Fruit fly (Drosophila melanogaster) whole organism: Measurements from ENCODE around the gene senju.

Source experiments
- CG8478 ChIP-seq: fragments of >200 bp; optimal IDR thresholded peaks from 2 replicates; lab custom pipeline; 2018; ENCODE audit warnings: inconsistent platforms
- Dll ChIP-seq: fragments of >200 bp; optimal IDR thresholded peaks from 2 replicates; lab custom pipeline; 2017
- EcR ChIP-seq, 2 experiments: fragments of >200 bp; optimal IDR thresholded peaks; 2 replicates each; lab custom pipeline; 2017; ENCODE audit warnings: missing biosample characterization in 2 of 2, missing genetic modification characterization in 2 of 2, missing genetic modification reagents in 2 of 2
- pan ChIP-seq: fragments of >200 bp; optimal IDR thresholded peaks from 2 replicates; lab custom pipeline; 2017
- psq ChIP-seq: fragments of >200 bp; optimal IDR thresholded peaks from 2 replicates; lab custom pipeline; 2017
- usp ChIP-seq: fragments of >200 bp; optimal IDR thresholded peaks from 2 replicates; lab custom pipeline; 2017; ENCODE audit warnings: missing biosample characterization, missing genetic modification characterization, mixed read lengths

DNA sequence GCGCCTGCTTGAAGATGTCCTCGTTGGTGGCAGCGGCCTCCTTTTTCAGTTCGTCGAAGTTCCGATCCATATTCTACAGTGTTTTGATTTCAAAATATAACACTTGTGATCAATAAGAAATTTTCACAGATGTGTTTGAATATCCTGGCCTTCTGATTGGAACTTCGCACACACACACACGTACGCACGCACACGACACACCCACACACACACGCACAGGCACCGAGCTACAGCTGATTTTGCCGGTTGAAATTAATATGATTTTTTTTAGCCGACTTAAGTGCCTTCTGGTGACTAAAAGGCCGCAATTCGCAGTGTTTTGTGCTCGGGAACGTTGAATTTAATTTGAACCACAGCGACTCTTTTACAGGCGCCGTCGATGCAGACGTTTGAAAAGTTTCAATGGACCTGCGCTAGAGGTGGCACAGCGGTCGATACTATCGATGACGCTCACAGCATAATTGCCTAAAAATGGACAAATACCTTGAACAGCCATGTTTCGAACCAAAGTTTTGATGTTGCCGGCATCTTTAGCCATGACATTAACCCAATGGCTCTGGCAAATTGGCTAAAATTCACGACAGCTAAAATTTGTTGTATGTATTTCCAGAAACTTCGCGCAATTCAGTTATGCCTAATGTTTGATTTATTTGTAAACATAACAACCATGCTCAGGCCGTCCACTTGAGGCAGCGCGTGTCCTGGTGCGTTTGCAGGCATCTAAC is 43.2 kb upstream of the senju start, which contains the start of gene Rtnl1:
- TF ChIP-seq pan: no peak
- no peak for TF ChIP-seq CG8478 (lab: Kevin White, UChicago)
- no peak for TF ChIP-seq Dll (lab: Kevin White, UChicago)
- TF ChIP-seq psq: no peak
- TF ChIP-seq EcR (GFP tag; optimal IDR thresholded peaks at IDR 0.05; lab: Kevin White, UChicago): no peak
- no peak for TF ChIP-seq usp
